Fruit fly (Drosophila melanogaster) Kc167 (cell line): Measurements from ENCODE around the gene vls.

Experiments
- Myc ChIP-seq: fragments of >200 bp; optimal IDR thresholded peaks from 2 replicates; lab custom pipeline; 2017; ENCODE audit warnings: missing external identifiers
- Sin3A ChIP-seq: fragments of >200 bp; optimal IDR thresholded peaks from 2 replicates; lab custom pipeline; 2018; ENCODE audit warnings: missing external identifiers
- h ChIP-seq: fragments of >200 bp; optimal IDR thresholded peaks from 3 replicates; lab custom pipeline; 2018; ENCODE audit warnings: missing external identifiers
- insv ChIP-seq: fragments of >200 bp; optimal IDR thresholded peaks from 3 replicates; lab custom pipeline; 2018; ENCODE audit warnings: missing external identifiers
- psq ChIP-seq: fragments of >200 bp; optimal IDR thresholded peaks from 2 replicates; lab custom pipeline; 2017; ENCODE audit warnings: missing external identifiers
- ttk ChIP-seq: sonication (Bioruptor generic); optimal IDR thresholded peaks from 2 replicates; lab custom pipeline; 2017; ENCODE audit warnings: missing external identifiers

vls gene

DNA sequence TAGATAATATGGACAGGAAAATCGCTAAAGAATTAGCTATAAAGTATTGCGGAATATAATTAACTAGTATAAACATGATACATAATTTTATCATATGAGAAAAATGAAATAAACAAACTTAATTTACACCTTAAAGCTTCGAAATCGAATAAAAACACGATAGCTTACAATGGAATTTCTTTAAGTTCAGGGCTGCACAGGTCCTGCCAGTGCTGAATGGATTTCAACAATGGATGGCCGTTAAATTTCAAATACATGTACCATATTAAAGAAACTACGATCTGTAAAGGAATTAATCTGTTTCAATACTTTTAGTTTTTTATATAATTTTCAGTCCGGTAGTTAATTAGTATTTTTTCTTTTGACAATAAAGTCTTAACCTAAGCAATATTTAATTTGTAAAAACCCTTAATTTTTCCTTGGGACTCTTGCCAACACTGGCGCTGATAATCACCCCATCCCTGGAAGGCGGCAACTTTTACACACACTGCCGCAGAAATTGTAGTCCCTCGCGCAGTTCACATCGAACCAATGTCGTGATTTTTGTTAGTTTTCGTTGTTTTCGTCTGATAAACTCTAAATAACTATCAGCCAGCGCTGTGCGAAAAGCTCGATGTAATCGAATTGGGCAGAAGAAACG lies 4.3 kb downstream of the vls start, which contains the start of the genes barr and lok:
Gene barr (minus strand): TSS at position 353 of the 640 bp plus-strand sequence.
Gene lok (plus strand): TSS at position 405 of the 640 bp plus-strand sequence.
- no peak for TF ChIP-seq Sin3A (lab: Kevin White, UChicago)
- TF ChIP-seq insv (lab: Kevin White, UChicago) = no peak
- no peak for TF ChIP-seq h (lab: Kevin White, UChicago)
- TF ChIP-seq Myc (lab: Kevin White, UChicago) = no peak
- TF ChIP-seq ttk (lab: Kevin White, UChicago) = no peak
- TF ChIP-seq psq (lab: Kevin White, UChicago) = no peak

DNA sequence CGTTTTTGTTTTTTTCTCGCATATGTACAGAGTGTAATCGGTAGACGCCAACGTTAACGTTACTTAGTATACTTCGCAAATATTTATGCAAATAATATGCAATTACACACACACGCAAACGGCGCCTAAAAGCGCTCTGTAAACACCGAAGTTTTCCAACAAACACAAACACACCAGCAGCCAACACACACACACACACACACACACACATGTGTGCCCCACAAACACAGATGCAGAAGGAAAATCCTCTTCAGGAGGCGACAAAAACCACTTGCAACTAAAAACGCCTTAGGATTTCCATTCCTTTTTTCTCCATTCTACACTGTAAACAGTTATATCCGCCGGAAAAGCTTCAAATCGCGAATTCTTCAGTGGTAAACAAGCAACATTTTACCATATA lies 8.1 kb downstream of the vls start:
- TF ChIP-seq insv (lab: Kevin White, UChicago) (no peak), Myc (lab: Kevin White, UChicago) (no peak), ttk (lab: Kevin White, UChicago) (no peak), Sin3A (lab: Kevin White, UChicago) (no peak), psq (lab: Kevin White, UChicago) (no peak), h (lab: Kevin White, UChicago) (no peak)

DNA sequence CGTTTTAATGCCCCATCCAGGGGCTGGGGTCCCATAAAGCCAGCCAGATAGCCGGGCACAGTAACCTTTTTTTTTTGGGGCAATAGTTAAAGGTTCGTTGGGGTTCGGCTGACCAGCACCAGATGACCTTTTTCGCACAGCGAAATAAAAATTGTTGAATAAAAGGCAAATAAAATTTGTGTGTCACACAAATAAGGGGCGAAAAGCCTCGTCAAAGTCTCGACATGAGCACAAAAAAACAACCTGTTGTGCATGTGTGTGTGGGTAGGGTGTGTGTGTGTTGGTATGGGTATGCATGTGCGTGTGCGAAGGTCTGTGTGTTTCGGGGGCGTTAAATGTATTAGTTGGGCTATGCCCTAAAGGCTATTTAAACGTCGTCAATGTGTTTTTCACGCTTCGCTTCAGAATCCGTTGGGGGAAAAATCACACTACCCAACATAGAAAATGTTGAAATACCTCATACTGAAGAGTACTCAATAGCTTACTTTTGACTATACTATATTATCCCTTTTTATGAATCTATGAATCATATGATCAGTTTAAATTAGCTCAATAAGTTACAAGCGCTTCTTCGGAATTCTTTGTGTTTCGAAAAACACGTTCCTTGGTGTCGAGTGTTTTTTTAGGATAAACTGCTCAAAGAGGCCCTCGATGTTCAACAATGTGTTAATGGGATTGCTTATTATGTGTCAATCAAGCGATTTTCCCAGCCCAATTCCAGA lies 14.1 kb downstream of the vls start:
- TF ChIP-seq ttk (lab: Kevin White, UChicago) (no peak), psq (lab: Kevin White, UChicago) (no peak), h (lab: Kevin White, UChicago) (no peak), Sin3A (lab: Kevin White, UChicago) (no peak), Myc (lab: Kevin White, UChicago) (no peak), insv (lab: Kevin White, UChicago) (no peak)

DNA sequence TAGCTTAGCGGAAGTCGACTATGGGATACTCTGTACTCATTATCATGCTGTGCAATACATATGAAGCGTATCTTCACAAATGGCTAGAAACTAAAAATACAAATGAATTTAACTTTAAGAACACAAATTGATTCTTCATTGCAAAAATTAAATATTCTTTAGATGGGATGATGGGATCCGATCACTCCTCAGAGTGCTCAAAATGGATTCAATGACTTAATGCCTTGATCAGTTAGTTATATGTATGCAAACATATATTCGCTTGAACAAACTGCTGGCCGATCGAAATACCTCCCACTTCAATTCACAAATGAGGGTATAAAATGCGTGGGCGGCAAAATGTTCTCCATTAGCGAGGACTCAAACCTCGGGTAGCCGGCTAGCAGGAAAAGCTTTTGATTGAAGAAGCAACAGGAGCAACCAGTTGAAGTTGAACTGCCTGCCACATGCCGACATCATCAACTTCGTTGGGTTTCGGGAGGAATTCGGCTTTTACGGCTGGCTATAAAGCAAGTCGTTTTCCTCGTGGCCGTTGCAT lies 38.0 kb downstream of the vls start, which contains the start of gene sNPF:
Gene sNPF (plus strand): TSS at position 534 of the 538 bp plus-strand sequence.
- no peak for TF ChIP-seq Sin3A (lab: Kevin White, UChicago)
- no peak for TF ChIP-seq h (lab: Kevin White, UChicago)
- TF ChIP-seq insv (lab: Kevin White, UChicago) = no peak
- TF ChIP-seq Myc (lab: Kevin White, UChicago) = no peak
- no peak for TF ChIP-seq psq (lab: Kevin White, UChicago)
- no peak for TF ChIP-seq ttk (lab: Kevin White, UChicago)

DNA sequence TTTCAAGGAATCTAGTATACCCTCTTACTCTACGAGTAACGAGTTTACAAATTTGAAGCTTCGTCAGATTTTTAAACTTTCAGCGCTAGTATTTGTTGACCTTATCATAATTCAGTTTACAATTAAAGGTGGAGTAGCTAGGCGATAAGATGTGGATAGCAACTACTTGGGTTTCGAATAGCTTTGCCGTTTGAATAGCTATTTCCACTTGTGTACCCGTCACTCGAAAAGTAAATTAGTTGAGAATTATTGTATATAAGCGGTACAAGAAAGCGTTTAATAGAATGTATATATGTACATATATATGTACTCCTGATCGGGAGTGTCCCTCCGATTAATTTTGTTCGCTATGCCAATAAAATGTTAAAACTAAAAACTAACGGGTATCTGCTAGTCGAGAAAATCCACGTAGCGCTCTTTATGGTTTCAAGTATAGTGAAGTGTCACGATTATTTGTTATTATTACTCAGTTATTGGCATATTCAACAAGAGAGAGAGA lies 39.1 kb downstream of the vls start:
- no peak for TF ChIP-seq psq (lab: Kevin White, UChicago)
- no peak for TF ChIP-seq ttk (lab: Kevin White, UChicago)

DNA sequence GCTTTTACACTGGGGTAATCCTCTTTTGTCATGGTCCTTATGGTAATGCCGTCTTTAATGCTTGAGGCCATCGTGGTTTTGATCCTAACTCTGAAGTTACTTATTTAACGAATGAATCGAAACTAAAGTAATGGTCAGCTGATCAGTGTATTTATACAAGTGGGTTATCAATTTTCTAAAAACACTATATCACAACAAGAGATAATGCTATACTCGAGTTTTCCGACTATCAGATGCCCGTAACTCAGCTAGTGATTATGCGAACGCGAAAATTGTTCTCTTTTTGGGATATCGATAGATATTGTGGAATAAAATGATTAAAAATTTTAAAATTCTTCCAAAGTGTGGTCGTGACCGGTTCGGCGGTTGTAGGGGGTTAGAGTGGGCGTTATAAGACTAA lies 39.8 kb downstream of the vls start, which contains the start of gene AANATL3:
Gene AANATL3 (minus strand): TSS at position 101 of the 400 bp plus-strand sequence.
- no peak for TF ChIP-seq Myc (lab: Kevin White, UChicago)
- TF ChIP-seq Sin3A (lab: Kevin White, UChicago) = no peak
- no peak for TF ChIP-seq insv (lab: Kevin White, UChicago)
- TF ChIP-seq ttk (lab: Kevin White, UChicago) = no peak
- no peak for TF ChIP-seq psq (lab: Kevin White, UChicago)
- no peak for TF ChIP-seq h (lab: Kevin White, UChicago)

DNA sequence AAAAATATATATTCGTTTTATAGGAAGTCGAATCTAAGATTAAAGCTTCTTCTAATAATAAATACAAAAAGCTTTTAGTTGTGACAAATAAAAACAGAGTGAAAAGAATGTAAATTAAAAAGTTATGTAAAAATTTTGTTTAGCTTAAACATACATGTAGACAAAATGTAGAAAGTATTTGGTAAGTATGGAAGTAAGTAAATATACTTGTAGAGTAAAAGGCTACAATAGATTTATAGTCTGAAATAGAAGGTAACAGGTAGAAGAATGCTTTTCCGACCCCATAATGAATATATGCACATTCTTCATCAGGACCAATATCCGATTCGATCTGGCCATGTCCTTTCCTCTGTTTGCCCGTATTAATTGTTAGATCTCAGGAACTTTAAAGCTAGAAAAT lies 41.1 kb downstream of the vls start:
- TF ChIP-seq Myc (lab: Kevin White, UChicago) (no peak), ttk (lab: Kevin White, UChicago) (no peak), psq (lab: Kevin White, UChicago) (no peak)

DNA sequence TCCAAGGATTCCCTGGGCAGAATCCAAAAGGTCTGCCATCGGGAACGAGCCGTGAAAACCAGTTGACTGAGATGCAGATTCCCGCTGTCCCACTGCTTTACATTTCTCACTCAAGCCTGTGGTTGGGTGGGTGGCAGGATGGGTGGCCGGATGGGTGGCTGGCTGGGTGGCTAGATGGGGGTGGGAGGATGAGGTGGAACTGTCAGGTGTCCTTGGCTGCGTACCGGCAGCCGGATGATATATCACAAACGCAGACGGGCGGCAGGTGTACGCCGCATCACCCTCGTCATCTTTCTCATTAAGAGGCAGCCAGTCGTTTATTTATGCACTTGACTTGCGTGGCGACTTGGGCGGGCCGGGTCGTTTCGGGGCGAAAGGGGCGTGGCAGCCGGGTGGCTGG lies 45.4 kb downstream of the vls start:
- TF ChIP-seq insv (lab: Kevin White, UChicago) (no peak), Sin3A (lab: Kevin White, UChicago) (no peak), Myc (lab: Kevin White, UChicago) (no peak), h (lab: Kevin White, UChicago) (no peak), ttk (lab: Kevin White, UChicago) (no peak), psq (lab: Kevin White, UChicago) (no peak)

DNA sequence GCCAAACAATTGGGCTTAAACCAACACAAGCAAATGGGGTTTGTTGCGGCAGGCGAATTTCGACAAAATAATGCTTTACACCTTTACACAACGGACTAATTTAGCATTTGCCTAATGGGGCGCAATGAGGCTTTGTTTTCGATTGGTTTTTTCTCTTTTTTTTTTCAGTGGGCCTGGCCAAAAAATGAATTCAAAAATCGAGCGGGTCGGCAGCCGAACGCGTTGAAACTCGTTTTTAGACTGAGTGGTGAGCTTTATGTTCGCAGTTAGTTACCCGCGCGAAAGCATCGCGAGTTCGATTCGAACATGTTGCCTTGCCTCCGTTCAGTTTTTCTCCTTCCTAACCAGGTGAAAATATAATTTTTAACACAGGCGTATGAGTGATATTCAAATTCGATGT lies 48.4 kb downstream of the vls start, which contains the start of gene CG43861:
Gene CG43861 (minus strand): TSS at position 228 of the 400 bp plus-strand sequence.
- no peak for TF ChIP-seq Sin3A (lab: Kevin White, UChicago)
- TF ChIP-seq h (lab: Kevin White, UChicago) = no peak
- no peak for TF ChIP-seq Myc (lab: Kevin White, UChicago)
- no peak for TF ChIP-seq insv (lab: Kevin White, UChicago)
- no peak for TF ChIP-seq psq (lab: Kevin White, UChicago)
- no peak for TF ChIP-seq ttk (lab: Kevin White, UChicago)

DNA sequence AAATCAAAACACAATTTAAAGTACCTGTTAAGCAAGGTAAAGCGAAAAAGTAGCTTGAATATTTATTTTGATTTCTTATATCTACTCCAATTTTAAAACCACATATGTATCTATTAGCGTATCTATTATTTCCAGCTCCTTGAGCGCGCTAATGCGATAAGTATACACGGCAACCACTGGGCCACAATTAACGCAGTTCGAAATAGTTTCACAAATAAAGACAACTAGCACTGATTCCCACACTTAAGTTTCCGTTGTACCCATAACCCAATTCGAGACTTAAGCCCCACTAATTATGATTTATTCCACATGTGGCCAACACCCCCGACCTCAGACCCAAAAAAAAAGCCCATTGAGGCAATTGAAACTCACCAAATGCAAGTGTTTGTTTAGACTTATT lies 49.0 kb downstream of the vls start:
- TF ChIP-seq psq (lab: Kevin White, UChicago) = no peak
- TF ChIP-seq insv (lab: Kevin White, UChicago) = no peak
- TF ChIP-seq ttk (lab: Kevin White, UChicago) = no peak
- no peak for TF ChIP-seq Myc (lab: Kevin White, UChicago)
- TF ChIP-seq h (lab: Kevin White, UChicago) = no peak
- no peak for TF ChIP-seq Sin3A (lab: Kevin White, UChicago)
